Fruit fly (Drosophila melanogaster) Kc167 (cell line): ENCODE data around the gene MED11.

Source experiments
- Myc ChIP-seq: fragments of >200 bp; optimal IDR thresholded peaks from 2 replicates; lab custom pipeline; 2017; ENCODE audit warnings: missing external identifiers
- Sin3A ChIP-seq: fragments of >200 bp; optimal IDR thresholded peaks from 2 replicates; lab custom pipeline; 2018; ENCODE audit warnings: missing external identifiers
- h ChIP-seq: fragments of >200 bp; optimal IDR thresholded peaks from 3 replicates; lab custom pipeline; 2018; ENCODE audit warnings: missing external identifiers
- insv ChIP-seq: fragments of >200 bp; optimal IDR thresholded peaks from 3 replicates; lab custom pipeline; 2018; ENCODE audit warnings: missing external identifiers
- psq ChIP-seq: fragments of >200 bp; optimal IDR thresholded peaks from 2 replicates; lab custom pipeline; 2017; ENCODE audit warnings: missing external identifiers
- ttk ChIP-seq: sonication (Bioruptor generic); optimal IDR thresholded peaks from 2 replicates; lab custom pipeline; 2017; ENCODE audit warnings: missing external identifiers

dm6 chr3L:18723172-18723571 is 22.5 kb upstream of the MED11 start, which contains the start of gene CG12477:
- TF ChIP-seq h (lab: Kevin White, UChicago) (no peak), insv (no peak), ttk (no peak), psq (lab: Kevin White, UChicago) (no peak), Myc (lab: Kevin White, UChicago) (no peak), Sin3A (lab: Kevin White, UChicago) (no peak)
